Fruit fly (Drosophila melanogaster): ENCODE measurements around the gene CG14434.
A peak's percentile ranks its signal among the peaks of the same experiment; 100 is the strongest.

The CG14434 gene

dm6 chrX:6860413-6861089, 6.4 kb downstream of the CG14434 start (continued):
- no peak for TF ChIP-seq sug (tag; optimal IDR thresholded peaks at IDR 0.05)
- no peak for TF ChIP-seq CG9215 (GFP tag; IDR thresholded peaks at IDR 0.05)
- no peak for TF ChIP-seq pita (GFP tag; optimal IDR thresholded peaks at IDR 0.05)
- no peak for TF ChIP-seq ttk (GFP tag; IDR thresholded peaks at IDR 0.05)
- TF ChIP-seq nerfin-2 (GFP tag; IDR thresholded peaks at IDR 0.05; ENCODE audit: partially characterized antibody) = no peak
- TF ChIP-seq CG13894 (tag; optimal IDR thresholded peaks at IDR 0.05) = no peak
- no peak for TF ChIP-seq chn (GFP tag; optimal IDR thresholded peaks at IDR 0.05)
- TF ChIP-seq H2.0 (GFP tag; IDR thresholded peaks at IDR 0.05) = no peak
- TF ChIP-seq CG4424 (GFP tag; optimal IDR thresholded peaks at IDR 0.05) = peak; percentile 41
- no peak for TF ChIP-seq CrebB (tag; optimal IDR thresholded peaks at IDR 0.05)
- no peak for TF ChIP-seq B-H1 (GFP tag; IDR thresholded peaks at IDR 0.05)
- no peak for TF ChIP-seq Bteb2 (GFP tag; optimal IDR thresholded peaks at IDR 0.05)
- 0 out of 2 replicates have a peak, but pooled peaks have one; percentile 10 for TF ChIP-seq rib (GFP tag; IDR thresholded peaks at IDR 0.05)
- no peak for TF ChIP-seq ham (GFP tag; IDR thresholded peaks at IDR 0.05)
- no peak for TF ChIP-seq zfh2 (GFP tag; optimal IDR thresholded peaks at IDR 0.05)
- TF ChIP-seq CG16779 (GFP tag; IDR thresholded peaks at IDR 0.05) = no peak
- no peak for TF ChIP-seq lbe (GFP tag; optimal IDR thresholded peaks at IDR 0.05)
- no peak for TF ChIP-seq pum (GFP tag; optimal IDR thresholded peaks at IDR 0.05)
- TF ChIP-seq CG7745 (tag; optimal IDR thresholded peaks at IDR 0.05) = no peak
- TF ChIP-seq fd3F (GFP tag; optimal IDR thresholded peaks at IDR 0.05) = no peak
- no peak for TF ChIP-seq NC2β (GFP tag; optimal IDR thresholded peaks at IDR 0.05)
- TF ChIP-seq dan (GFP tag; IDR thresholded peaks at IDR 0.05) = no peak
- no peak for TF ChIP-seq CG8944 (GFP tag; optimal IDR thresholded peaks at IDR 0.05)
- TF ChIP-seq Eip74EF (GFP tag; optimal IDR thresholded peaks at IDR 0.05) = no peak
- no peak for TF ChIP-seq odd (GFP tag; optimal IDR thresholded peaks at IDR 0.05)
- peak; percentile 40 for TF ChIP-seq vvl (GFP tag; IDR thresholded peaks at IDR 0.05)
- no peak for TF ChIP-seq peb (GFP tag; IDR thresholded peaks at IDR 0.05)
- TF ChIP-seq CG3163 (GFP tag; optimal IDR thresholded peaks at IDR 0.05) = no peak
- no peak for TF ChIP-seq CG7963 (GFP tag; IDR thresholded peaks at IDR 0.05; ENCODE audit: partially characterized antibody)
- no peak for TF ChIP-seq CG18619 (GFP tag; optimal IDR thresholded peaks at IDR 0.05)
- TF ChIP-seq HmgZ (tag; optimal IDR thresholded peaks at IDR 0.05) = no peak
- no peak for TF ChIP-seq CG6254 (GFP tag; optimal IDR thresholded peaks at IDR 0.05)
- no peak for TF ChIP-seq Jarid2 (GFP tag; optimal IDR thresholded peaks at IDR 0.05)
- TF ChIP-seq Mad (GFP tag; optimal IDR thresholded peaks at IDR 0.05) = no peak
- TF ChIP-seq CG10543 (GFP tag; optimal IDR thresholded peaks at IDR 0.05) = no peak
- TF ChIP-seq hth (optimal IDR thresholded peaks at IDR 0.05) = no peak
- TF ChIP-seq Meics (GFP tag; optimal IDR thresholded peaks at IDR 0.05) = peak; percentile 39
- TF ChIP-seq az2 (GFP tag; optimal IDR thresholded peaks at IDR 0.05) = no peak
- no peak for TF ChIP-seq br (optimal IDR thresholded peaks at IDR 0.05)
- TF ChIP-seq CG2889 (GFP tag; IDR thresholded peaks at IDR 0.05) = no peak
- no peak for TF ChIP-seq Ets65A (GFP tag)
- TF ChIP-seq gcm2 (GFP tag; optimal IDR thresholded peaks at IDR 0.05) = no peak
- TF ChIP-seq CG9797 (GFP tag; optimal IDR thresholded peaks at IDR 0.05) = no peak
- TF ChIP-seq Vsx1 (GFP tag; optimal IDR thresholded peaks at IDR 0.05) = no peak
- no peak for TF ChIP-seq salm (tag; optimal IDR thresholded peaks at IDR 0.05)
- no peak for TF ChIP-seq slbo (GFP tag; IDR thresholded peaks at IDR 0.05)
- peak; percentile 45 for TF ChIP-seq Sox102F (GFP tag; optimal IDR thresholded peaks at IDR 0.05)
- TF ChIP-seq CG14860 (GFP tag; IDR thresholded peaks at IDR 0.05; ENCODE audit: partially characterized antibody) = no peak
- TF ChIP-seq CG9932 (GFP tag; IDR thresholded peaks at IDR 0.05) = no peak
- no peak for TF ChIP-seq eyg (GFP tag; optimal IDR thresholded peaks at IDR 0.05)
- no peak for TF ChIP-seq caup (GFP tag; optimal IDR thresholded peaks at IDR 0.05; ENCODE audit: severe bottlenecking)
